Worm (Caenorhabditis elegans): ENCODE results near the gene F41C3.1.

- no peak for TF ChIP-seq ztf-11 (tag; optimal IDR thresholded peaks at IDR 0.05)
- no peak for TF ChIP-seq fos-1 (tag; optimal IDR thresholded peaks at IDR 0.05)
- TF ChIP-seq zag-1 (tag; optimal IDR thresholded peaks at IDR 0.05), result no peak
- TF ChIP-seq alr-1 (tag; optimal IDR thresholded peaks at IDR 0.05), result no peak
- no peak for TF ChIP-seq egl-27 (tag; optimal IDR thresholded peaks at IDR 0.05)
- no peak for TF ChIP-seq dmd-4 (tag; optimal IDR thresholded peaks at IDR 0.05)
Measured at ce11 chrII:4766284-4766683, 14.2 kb downstream of the F41C3.1 start, which contains the start of gene ttm-2.
